Fruit fly (Drosophila melanogaster) whole organism, embryonic: ENCODE results near the gene CG13996.

ENCODE experiments used
- BtbVII ChIP-seq: fragments of 200-800 bp; sonication (Bioruptor generic); optimal IDR thresholded peaks from 3 replicates; lab custom pipeline; 2017; ENCODE audit warnings: missing biosample characterization, mild to moderate bottlenecking, missing genetic modification characterization
- CG10979 ChIP-seq: fragments of 200-800 bp; sonication (Bioruptor generic); optimal IDR thresholded peaks from 2 replicates; lab custom pipeline; 2018; ENCODE audit warnings: missing biosample characterization, mild to moderate bottlenecking, missing genetic modification characterization, moderate library complexity
- CG11696 ChIP-seq: fragments of 200-800 bp; sonication (Bioruptor generic); IDR thresholded peaks from 2 replicates; pipeline ENCODE4 v1.3.6; 2022; ENCODE audit warnings: missing biosample characterization, missing genetic modification characterization
- CG12236 ChIP-seq: fragments of 200-800 bp; sonication (Bioruptor generic); optimal IDR thresholded peaks from 2 replicates; lab custom pipeline; 2016; ENCODE audit warnings: missing biosample characterization, missing genetic modification characterization
- CG15269 ChIP-seq: fragments of 200-800 bp; sonication (Bioruptor generic); optimal IDR thresholded peaks from 2 replicates; lab custom pipeline; 2018; ENCODE audit warnings: missing biosample characterization, mild to moderate bottlenecking, missing genetic modification characterization, moderate library complexity
- CG15601 ChIP-seq: fragments of 200-800 bp; sonication (Bioruptor generic); optimal IDR thresholded peaks from 3 replicates; lab custom pipeline; 2019; ENCODE audit warnings: missing biosample characterization, mild to moderate bottlenecking, missing genetic modification characterization, moderate library complexity
- CG17186 ChIP-seq: fragments of 200-800 bp; sonication (Bioruptor generic); optimal IDR thresholded peaks from 3 replicates; lab custom pipeline; 2017; ENCODE audit warnings: missing biosample characterization, missing genetic modification reagents, missing genetic modification characterization
- CG17359 ChIP-seq: fragments of 200-800 bp; sonication (Bioruptor generic); optimal IDR thresholded peaks from 3 replicates; lab custom pipeline; 2018; ENCODE audit warnings: missing biosample characterization, mild to moderate bottlenecking, missing genetic modification characterization, moderate library complexity
- CG17385 ChIP-seq: fragments of 200-800 bp; sonication (Bioruptor generic); optimal IDR thresholded peaks from 3 replicates; lab custom pipeline; 2018; ENCODE audit warnings: missing biosample characterization, mild to moderate bottlenecking, missing genetic modification characterization
- CG17829 ChIP-seq: fragments of 200-800 bp; optimal IDR thresholded peaks from 2 replicates; lab custom pipeline; 2019; ENCODE audit warnings: missing biosample characterization, mild to moderate bottlenecking, missing genetic modification characterization, moderate library complexity
- CG1832 ChIP-seq: fragments of 200-800 bp; sonication (Bioruptor generic); optimal IDR thresholded peaks from 2 replicates; lab custom pipeline; 2017; ENCODE audit warnings: missing biosample characterization, mild to moderate bottlenecking, missing genetic modification characterization, inconsistent platforms
- CG30020 ChIP-seq: fragments of 200-800 bp; optimal IDR thresholded peaks from 2 replicates; lab custom pipeline; 2019; ENCODE audit warnings: missing biosample characterization, mild to moderate bottlenecking, missing genetic modification characterization, moderate library complexity
- CG31441 ChIP-seq: fragments of 200-800 bp; sonication (Bioruptor generic); IDR thresholded peaks from 2 replicates; pipeline ENCODE4 v1.3.6; 2022; ENCODE audit warnings: missing biosample characterization, missing genetic modification characterization
- CG4328 ChIP-seq: fragments of 200-800 bp; sonication (Bioruptor generic); optimal IDR thresholded peaks from 3 replicates; lab custom pipeline; 2017; ENCODE audit warnings: missing biosample characterization, missing genetic modification reagents, missing genetic modification characterization
- CG43689 ChIP-seq: fragments of 200-800 bp; sonication (Bioruptor generic); IDR thresholded peaks from 2 replicates; pipeline ENCODE4 v1.3.6; 2022; ENCODE audit warnings: missing biosample characterization, missing genetic modification characterization
- CG4854 ChIP-seq: fragments of 200-800 bp; sonication (Bioruptor generic); optimal IDR thresholded peaks from 2 replicates; lab custom pipeline; 2016; ENCODE audit warnings: missing biosample characterization, missing genetic modification characterization, inconsistent platforms
- CG5953 ChIP-seq: fragments of 200-800 bp; sonication (Bioruptor generic); IDR thresholded peaks from 2 replicates; pipeline ENCODE4 v1.3.6; 2022; ENCODE audit warnings: missing biosample characterization, missing genetic modification characterization
- CG6683 ChIP-seq: fragments of 200-800 bp; sonication (Bioruptor generic); optimal IDR thresholded peaks from 2 replicates; lab custom pipeline; 2017; ENCODE audit warnings: missing biosample characterization, mild to moderate bottlenecking, missing genetic modification characterization, missing genetic modification reagents
- CG7357 ChIP-seq: fragments of 200-800 bp; sonication (Bioruptor generic); IDR thresholded peaks from 3 replicates; pipeline ENCODE4 v1.3.6; 2022; ENCODE audit warnings: missing biosample characterization, missing genetic modification characterization
- CG8924 ChIP-seq: fragments of 200-800 bp; optimal IDR thresholded peaks from 3 replicates; lab custom pipeline; 2019; ENCODE audit warnings: missing biosample characterization, mild to moderate bottlenecking, missing genetic modification characterization, moderate library complexity
- CG9437 ChIP-seq: fragments of 200-800 bp; sonication (Bioruptor generic); optimal IDR thresholded peaks from 2 replicates; lab custom pipeline; 2018; ENCODE audit warnings: missing biosample characterization, mild to moderate bottlenecking, missing genetic modification characterization
- CG9797 ChIP-seq: fragments of 200-800 bp; sonication (Bioruptor generic); optimal IDR thresholded peaks from 3 replicates; lab custom pipeline; 2018; ENCODE audit warnings: missing biosample characterization, mild to moderate bottlenecking, missing genetic modification characterization
- D19B ChIP-seq: fragments of 200-800 bp; sonication (Bioruptor generic); optimal IDR thresholded peaks from 2 replicates; lab custom pipeline; 2017; ENCODE audit warnings: missing biosample characterization, mild to moderate bottlenecking, missing genetic modification characterization
- Ets97D ChIP-seq: fragments of 200-800 bp; sonication (Bioruptor generic); optimal IDR thresholded peaks from 3 replicates; lab custom pipeline; 2016; ENCODE audit warnings: missing biosample characterization, missing genetic modification characterization
- H15 ChIP-seq: fragments of 200-800 bp; sonication (Bioruptor generic); IDR thresholded peaks from 3 replicates; pipeline ENCODE4 v1.3.6; 2022; ENCODE audit warnings: missing biosample characterization, missing genetic modification characterization
- H2.0 ChIP-seq: fragments of 200-800 bp; sonication (Bioruptor generic); IDR thresholded peaks from 2 replicates; pipeline ENCODE4 v1.3.6; 2022; ENCODE audit warnings: missing biosample characterization, missing genetic modification characterization
- NFAT ChIP-seq: fragments of 200-800 bp; sonication (Bioruptor generic); IDR thresholded peaks from 2 replicates; pipeline ENCODE4 v1.3.6; 2022; ENCODE audit warnings: missing biosample characterization, missing genetic modification characterization
- Poxn ChIP-seq: fragments of 200-800 bp; sonication (Bioruptor generic); IDR thresholded peaks from 2 replicates; pipeline ENCODE4 v1.3.6; 2022; ENCODE audit warnings: missing biosample characterization, missing genetic modification characterization
- Rx ChIP-seq: fragments of 200-800 bp; sonication (Bioruptor generic); IDR thresholded peaks from 2 replicates; pipeline ENCODE4 v1.3.6; 2022; ENCODE audit warnings: missing biosample characterization, missing genetic modification characterization
- Spps ChIP-seq: fragments of 200-800 bp; sonication (Bioruptor generic); optimal IDR thresholded peaks from 2 replicates; lab custom pipeline; 2018; ENCODE audit warnings: missing biosample characterization, mild to moderate bottlenecking, missing genetic modification characterization
- bcd ChIP-seq: fragments of 200-800 bp; sonication (Bioruptor generic); optimal IDR thresholded peaks from 2 replicates; lab custom pipeline; 2017; ENCODE audit warnings: missing biosample characterization, mild to moderate bottlenecking, missing genetic modification characterization
- bigmax ChIP-seq: fragments of 200-800 bp; sonication (Bioruptor generic); optimal IDR thresholded peaks from 2 replicates; lab custom pipeline; 2018; ENCODE audit warnings: missing biosample characterization, mild to moderate bottlenecking, missing genetic modification characterization
- chif ChIP-seq, 2 experiments: fragments of 200-800 bp; sonication (Bioruptor generic); optimal IDR thresholded peaks; 3 replicates each; lab custom pipeline; 2016; ENCODE audit warnings: missing biosample characterization in 2 of 2, missing genetic modification characterization in 2 of 2
- chm ChIP-seq: fragments of 200-800 bp; sonication (Bioruptor generic); IDR thresholded peaks from 2 replicates; pipeline ENCODE4 v1.3.6; 2022; ENCODE audit warnings: missing biosample characterization, missing genetic modification characterization
- crol ChIP-seq: fragments of 200-800 bp; sonication (Bioruptor generic); IDR thresholded peaks from 2 replicates; pipeline ENCODE4 v1.3.6; 2022; ENCODE audit warnings: missing biosample characterization, missing genetic modification characterization
- eve ChIP-seq, 2 experiments: fragments of >200 bp; optimal IDR thresholded peaks; 2 replicates each; lab custom pipeline; 2017; ENCODE audit warnings: missing biosample characterization in 2 of 2, missing genetic modification characterization in 2 of 2
- ewg ChIP-seq: fragments of 200-800 bp; sonication (Bioruptor generic); optimal IDR thresholded peaks from 3 replicates; lab custom pipeline; 2017; ENCODE audit warnings: mild to moderate bottlenecking, missing biosample characterization, missing genetic modification reagents, missing genetic modification characterization
- gsb ChIP-seq: fragments of 200-800 bp; sonication (Bioruptor generic); IDR thresholded peaks from 2 replicates; pipeline ENCODE4 v1.3.6; 2022; ENCODE audit warnings: missing biosample characterization, missing genetic modification characterization
- kah ChIP-seq: fragments of 200-800 bp; sonication (Bioruptor generic); optimal IDR thresholded peaks from 2 replicates; lab custom pipeline; 2018; ENCODE audit warnings: missing biosample characterization, mild to moderate bottlenecking, missing genetic modification characterization
- kay ChIP-seq: fragments of 200-800 bp; sonication (Bioruptor generic); optimal IDR thresholded peaks from 2 replicates; lab custom pipeline; 2016; ENCODE audit warnings: missing biosample characterization, missing genetic modification characterization
- mam ChIP-seq: fragments of 200-800 bp; sonication (Bioruptor generic); optimal IDR thresholded peaks from 3 replicates; lab custom pipeline; 2016; ENCODE audit warnings: missing biosample characterization, missing genetic modification characterization
- org-1 ChIP-seq: fragments of 200-800 bp; sonication (Bioruptor generic); optimal IDR thresholded peaks from 2 replicates; lab custom pipeline; 2017; ENCODE audit warnings: missing biosample characterization, missing genetic modification characterization
- phol ChIP-seq: fragments of 200-800 bp; sonication (Bioruptor generic); optimal IDR thresholded peaks from 3 replicates; lab custom pipeline; 2018; ENCODE audit warnings: missing biosample characterization, mild to moderate bottlenecking, missing genetic modification characterization, moderate library complexity
- pros ChIP-seq: fragments of 200-800 bp; sonication (Bioruptor generic); optimal IDR thresholded peaks from 3 replicates; lab custom pipeline; 2019; ENCODE audit warnings: missing biosample characterization, mild to moderate bottlenecking, missing genetic modification characterization, moderate library complexity
- sens ChIP-seq: fragments of 200-800 bp; sonication (Bioruptor generic); peaks from one replicate; lab custom pipeline; 2016; ENCODE audit warnings: missing biosample characterization, missing genetic modification characterization
- shn ChIP-seq: fragments of 200-800 bp; sonication (Bioruptor generic); optimal IDR thresholded peaks from 3 replicates; lab custom pipeline; 2016; ENCODE audit warnings: missing biosample characterization, missing genetic modification characterization
- sqz ChIP-seq: fragments of 200-800 bp; sonication (Bioruptor generic); optimal IDR thresholded peaks from 3 replicates; lab custom pipeline; 2018; ENCODE audit warnings: missing biosample characterization, mild to moderate bottlenecking, missing genetic modification characterization
- tio ChIP-seq: fragments of 200-800 bp; sonication (Bioruptor generic); optimal IDR thresholded peaks from 2 replicates; lab custom pipeline; 2017; ENCODE audit warnings: missing biosample characterization, missing genetic modification characterization, inconsistent platforms
- twi ChIP-seq: fragments of 200-800 bp; optimal IDR thresholded peaks from 2 replicates; lab custom pipeline; 2019; ENCODE audit warnings: missing biosample characterization, mild to moderate bottlenecking, missing genetic modification characterization, moderate library complexity
- yki ChIP-seq: fragments of >200 bp; optimal IDR thresholded peaks from 3 replicates; lab custom pipeline; 2018

CG13996 gene

DNA sequence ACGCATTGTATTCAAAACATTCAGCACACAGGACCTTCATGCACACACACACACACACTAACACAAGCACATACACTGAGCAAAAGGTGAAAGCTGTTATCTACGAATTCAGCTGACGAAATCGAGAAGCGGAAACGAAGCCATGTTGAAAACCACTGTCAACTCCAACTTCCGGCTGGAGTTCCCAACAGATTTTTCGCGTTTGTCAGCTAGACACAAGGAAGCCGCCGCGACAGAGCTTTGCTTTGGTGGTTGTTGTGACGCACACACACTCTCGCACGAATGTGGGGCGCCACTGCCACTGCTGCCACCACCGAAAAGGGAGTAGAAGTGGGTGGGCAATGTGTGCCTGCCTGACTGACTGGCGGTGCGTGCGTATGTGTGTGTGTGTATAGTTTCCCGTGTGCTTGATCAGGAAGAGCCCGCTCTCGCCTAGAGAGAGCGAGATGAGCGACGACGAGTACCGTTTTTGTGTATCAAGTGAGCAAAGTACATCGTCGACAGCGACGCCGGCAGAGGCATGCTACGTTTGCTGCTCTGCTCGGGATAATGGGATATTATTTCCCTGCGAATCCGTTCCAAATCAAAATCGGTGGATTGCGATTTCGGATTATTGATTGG, 22.9 kb upstream of the CG13996 start (continued):
- TF ChIP-seq ewg (GFP tag; lab: Kevin White, UChicago) (peak; percentile 18), CG31441 (peak; percentile 60), CG17359 (peak; percentile 68), CG15601 (tag; lab: Kevin White, UChicago) (peak; percentile 66), twi (tag; lab: Kevin White, UChicago) (peak; percentile 19), CG8924 (tag; lab: Kevin White, UChicago) (peak; percentile 43), CG10979 (tag; lab: Kevin White, UChicago) (peak; percentile 37), sqz (GFP tag; lab: Kevin White, UChicago) (peak; percentile 45), BtbVII (GFP tag; lab: Kevin White, UChicago) (peak; percentile 79), chif (GFP tag; optimal IDR thresholded peaks at IDR 0.05; lab: Kevin White, UChicago) (no peak), kah (GFP tag; lab: Kevin White, UChicago) (peak; percentile 90), chm (GFP tag; lab: Robert Waterston, UW) (peak; percentile 49; the same call in 1 of the 2 replicates), pros (GFP tag; lab: Kevin White, UChicago) (peak; percentile 38), Ets97D (GFP tag; lab: Kevin White, UChicago) (peak; percentile 97), CG9797 (peak; percentile 27), phol (peak; percentile 93), CG17385 (GFP tag; lab: Kevin White, UChicago) (peak; percentile 64), eve (GFP tag; optimal IDR thresholded peaks at IDR 0.05; lab: Kevin White, UChicago) (no peak), org-1 (GFP tag; lab: Kevin White, UChicago) (peak; percentile 50), H15 (GFP tag; lab: Robert Waterston, UW) (no peak)

DNA sequence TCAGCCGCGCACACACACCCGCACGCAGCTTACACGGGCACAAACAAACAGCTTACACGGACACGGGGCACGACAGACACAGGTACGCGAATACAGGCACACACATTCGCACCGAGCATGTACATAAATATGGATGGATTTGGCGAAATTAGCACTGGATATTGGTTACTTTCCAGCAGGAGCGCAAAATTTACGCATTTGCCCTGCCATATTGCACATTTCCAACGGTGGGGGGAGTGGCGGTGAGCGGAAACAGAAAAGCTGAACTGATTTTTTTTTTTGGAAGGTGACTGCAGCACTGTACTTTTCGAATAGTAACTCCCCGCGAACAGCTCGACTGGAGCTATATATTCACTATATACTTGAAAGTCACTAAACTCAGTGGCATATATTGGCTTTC, 22.3 kb upstream of the CG13996 start:
- TF ChIP-seq sens (GFP tag; lab: Kevin White, UChicago) (peak; percentile 63), CG30020 (tag; lab: Kevin White, UChicago) (no peak), sqz (GFP tag; lab: Kevin White, UChicago) (peak; percentile 0), crol (peak; percentile 58), kay (GFP tag; lab: Kevin White, UChicago) (no peak)

DNA sequence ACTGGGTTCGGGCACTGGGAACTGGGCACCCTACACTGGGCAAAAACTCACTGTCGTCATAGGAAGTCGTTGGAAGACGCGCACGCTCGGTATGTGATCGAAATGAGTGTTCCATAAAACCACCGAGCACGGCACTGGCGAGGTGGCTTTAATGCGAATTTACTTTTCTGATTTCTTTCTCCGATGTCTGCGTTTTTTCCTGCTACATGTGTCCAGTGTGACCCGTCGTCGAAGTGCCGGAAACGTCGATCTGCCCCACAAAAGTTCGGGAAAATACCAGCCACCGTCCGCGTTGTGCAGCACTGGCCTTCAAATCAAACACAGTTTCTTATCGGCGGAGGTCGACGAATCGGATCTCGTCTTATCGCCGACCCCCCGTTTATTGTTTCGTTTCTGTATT, 21.4 kb upstream of the CG13996 start, which contains the start of gene Kdm5:
Gene Kdm5 (minus strand): TSS at position 255 of the 400 bp plus-strand sequence.
- TF ChIP-seq CG4854 (GFP tag; lab: Kevin White, UChicago) (no peak), Rx (GFP tag; lab: Robert Waterston, UW) (no peak), CG43689 (GFP tag; lab: Robert Waterston, UW) (no peak), CG9437 (no peak), CG11696 (GFP tag; lab: Robert Waterston, UW) (no peak), NFAT (GFP tag; lab: Robert Waterston, UW) (peak; percentile 56), CG1832 (GFP tag; lab: Kevin White, UChicago) (no peak), tio (no peak), CG7357 (GFP tag; lab: Robert Waterston, UW) (no peak), H2.0 (GFP tag; lab: Robert Waterston, UW) (no peak), shn (GFP tag; lab: Kevin White, UChicago) (peak; percentile 45), bcd (GFP tag; lab: Kevin White, UChicago) (peak; percentile 52), mam (GFP tag; lab: Kevin White, UChicago) (no peak), CG5953 (GFP tag; lab: Robert Waterston, UW) (no peak), CG6683 (no peak), gsb (no peak), CG12236 (no peak), CG15269 (no peak), Poxn (GFP tag; lab: Robert Waterston, UW) (no peak), CG17829 (peak; percentile 42), yki (lab: Kevin White, UChicago) (no peak), bigmax (GFP tag; lab: Kevin White, UChicago) (peak; percentile 31), D19B (GFP tag; lab: Kevin White, UChicago) (no peak), Spps (tag; lab: Kevin White, UChicago) (no peak), CG17186 (GFP tag; lab: Kevin White, UChicago) (peak; percentile 38), CG4328 (GFP tag; lab: Kevin White, UChicago) (peak; percentile 36)
